Worm (Caenorhabditis elegans): ENCODE data around the gene Y49F6C.2.

- TF ChIP-seq skn-1 (tag; optimal IDR thresholded peaks at IDR 0.05) (no peak), spr-1 (tag; optimal IDR thresholded peaks at IDR 0.05) (no peak), nhr-102 (tag; optimal IDR thresholded peaks at IDR 0.05) (no peak), zag-1 (tag; optimal IDR thresholded peaks at IDR 0.05) (no peak), pha-4 (GFP tag; IDR thresholded peaks at IDR 0.05) (no peak), pha-4 (tag; optimal IDR thresholded peaks at IDR 0.05) (no peak), lsy-2 (tag; optimal IDR thresholded peaks at IDR 0.05) (no peak)
These were observed 1.6 kb upstream of the Y49F6C.2 start, which contains the start of gene bath-9 for ce11 chrII:3376789-3377188.

All from whole organism, L4 larva.